Worm (Caenorhabditis elegans): ENCODE results near the gene trpp-6.

trpp-6 gene

ce11 chrV:9962916-9963315 is 28.8 kb upstream of the trpp-6 start:
- TF ChIP-seq flt-1 (GFP tag; IDR thresholded peaks at IDR 0.05) (0 out of 2 replicates have a peak, but pooled peaks have one; percentile 9), ref-1 (GFP tag; conservative IDR thresholded peaks at IDR 0.05) (no peak)

- TF ChIP-seq ref-1 (GFP tag; conservative IDR thresholded peaks at IDR 0.05) (no peak), klf-2 (GFP tag; conservative IDR thresholded peaks at IDR 0.05) (no peak), ztf-23 (GFP tag; IDR thresholded peaks at IDR 0.05) (no peak), ztf-29 (GFP tag; IDR thresholded peaks at IDR 0.05) (no peak), T22C8.4 (GFP tag; IDR thresholded peaks at IDR 0.05) (no peak), tab-1 (GFP tag; IDR thresholded peaks at IDR 0.05) (no peak), med-1 (GFP tag; optimal IDR thresholded peaks at IDR 0.05; ENCODE audit: insufficient read depth) (no peak), cog-1 (tag; optimal IDR thresholded peaks at IDR 0.05) (no peak), flt-1 (GFP tag; IDR thresholded peaks at IDR 0.05) (no peak)
These were observed 27.4 kb upstream of the trpp-6 start for ce11 chrV:9964152-9964785.

ce11 chrV:9965891-9966290 is 25.8 kb upstream of the trpp-6 start:
- TF ChIP-seq ref-1 (GFP tag; conservative IDR thresholded peaks at IDR 0.05): no peak

ce11 chrV:9970119-9970518 is 21.6 kb upstream of the trpp-6 start:
- peak; percentile 85 for TF ChIP-seq cog-1 (tag; optimal IDR thresholded peaks at IDR 0.05)
- TF ChIP-seq tab-1 (GFP tag; IDR thresholded peaks at IDR 0.05): peak; percentile 96
- peak; percentile 95 for TF ChIP-seq klf-2 (GFP tag; conservative IDR thresholded peaks at IDR 0.05)
- peak; percentile 88 for TF ChIP-seq ztf-29 (GFP tag; IDR thresholded peaks at IDR 0.05)
- TF ChIP-seq ref-1 (GFP tag; conservative IDR thresholded peaks at IDR 0.05): peak; percentile 87
- peak; percentile 97 for TF ChIP-seq flt-1 (GFP tag; IDR thresholded peaks at IDR 0.05)
- peak; percentile 97 for TF ChIP-seq ztf-23 (GFP tag; IDR thresholded peaks at IDR 0.05)
- peak; percentile 92 for TF ChIP-seq T22C8.4 (GFP tag; IDR thresholded peaks at IDR 0.05)
- TF ChIP-seq med-1 (GFP tag; optimal IDR thresholded peaks at IDR 0.05; ENCODE audit: insufficient read depth): peak; percentile 70

- TF ChIP-seq klf-2 (GFP tag; conservative IDR thresholded peaks at IDR 0.05) (no peak), flt-1 (GFP tag; IDR thresholded peaks at IDR 0.05) (no peak)
These were observed 17.4 kb upstream of the trpp-6 start for ce11 chrV:9974264-9974663.

ce11 chrV:9976138-9976537 is 15.6 kb upstream of the trpp-6 start, which contains the start of gene unc-41:
TSS of gene unc-41 (minus strand) at chrV:9976238.
- TF ChIP-seq klf-2 (GFP tag; conservative IDR thresholded peaks at IDR 0.05): no peak
- no peak for TF ChIP-seq T22C8.4 (GFP tag; IDR thresholded peaks at IDR 0.05)
- no peak for TF ChIP-seq ztf-29 (GFP tag; IDR thresholded peaks at IDR 0.05)
- TF ChIP-seq ztf-23 (GFP tag; IDR thresholded peaks at IDR 0.05): no peak
- TF ChIP-seq med-1 (GFP tag; optimal IDR thresholded peaks at IDR 0.05; ENCODE audit: insufficient read depth): no peak
- TF ChIP-seq cog-1 (tag; optimal IDR thresholded peaks at IDR 0.05): no peak
- TF ChIP-seq tab-1 (GFP tag; IDR thresholded peaks at IDR 0.05): no peak
- TF ChIP-seq ref-1 (GFP tag; conservative IDR thresholded peaks at IDR 0.05): no peak
- no peak for TF ChIP-seq flt-1 (GFP tag; IDR thresholded peaks at IDR 0.05)

- TF ChIP-seq klf-2 (GFP tag; conservative IDR thresholded peaks at IDR 0.05): no peak
- TF ChIP-seq ztf-23 (GFP tag; IDR thresholded peaks at IDR 0.05): no peak
- no peak for TF ChIP-seq flt-1 (GFP tag; IDR thresholded peaks at IDR 0.05)
- TF ChIP-seq ref-1 (GFP tag; conservative IDR thresholded peaks at IDR 0.05): no peak
- TF ChIP-seq tab-1 (GFP tag; IDR thresholded peaks at IDR 0.05): no peak
- no peak for TF ChIP-seq med-1 (GFP tag; optimal IDR thresholded peaks at IDR 0.05; ENCODE audit: insufficient read depth)
- TF ChIP-seq cog-1 (tag; optimal IDR thresholded peaks at IDR 0.05): no peak
- no peak for TF ChIP-seq T22C8.4 (GFP tag; IDR thresholded peaks at IDR 0.05)
- TF ChIP-seq ztf-29 (GFP tag; IDR thresholded peaks at IDR 0.05): no peak
These were observed 14.5 kb upstream of the trpp-6 start for ce11 chrV:9977211-9977610.

ce11 chrV:9978425-9978824 is 13.3 kb upstream of the trpp-6 start:
- TF ChIP-seq ref-1 (GFP tag; conservative IDR thresholded peaks at IDR 0.05): no peak
- TF ChIP-seq klf-2 (GFP tag; conservative IDR thresholded peaks at IDR 0.05): no peak
- TF ChIP-seq tab-1 (GFP tag; IDR thresholded peaks at IDR 0.05): no peak
- no peak for TF ChIP-seq cog-1 (tag; optimal IDR thresholded peaks at IDR 0.05)
- TF ChIP-seq ztf-23 (GFP tag; IDR thresholded peaks at IDR 0.05): no peak
- TF ChIP-seq flt-1 (GFP tag; IDR thresholded peaks at IDR 0.05): no peak
- no peak for TF ChIP-seq T22C8.4 (GFP tag; IDR thresholded peaks at IDR 0.05)
- no peak for TF ChIP-seq med-1 (GFP tag; optimal IDR thresholded peaks at IDR 0.05; ENCODE audit: insufficient read depth)
- TF ChIP-seq ztf-29 (GFP tag; IDR thresholded peaks at IDR 0.05): no peak

- TF ChIP-seq ref-1 (GFP tag; conservative IDR thresholded peaks at IDR 0.05): peak; percentile 55; the same call in 1 of the 2 replicates
- peak; percentile 76 for TF ChIP-seq flt-1 (GFP tag; IDR thresholded peaks at IDR 0.05)
- TF ChIP-seq ztf-23 (GFP tag; IDR thresholded peaks at IDR 0.05): peak; percentile 68; the same call in 1 of the 2 replicates
- TF ChIP-seq klf-2 (GFP tag; conservative IDR thresholded peaks at IDR 0.05): 0 out of 2 replicates have a peak, but pooled peaks have one; percentile 23
These were observed 10.8 kb upstream of the trpp-6 start, which contains the start of the genes ruvb-1 and tofu-1 for ce11 chrV:9980731-9981483. TSS of gene ruvb-1 (minus strand) at chrV:9980802. TSS of gene tofu-1 (plus strand) at chrV:9981147.

ce11 chrV:9982568-9982967 is 9.1 kb upstream of the trpp-6 start, which contains the start of gene C27H6.9:
TSS of gene C27H6.9 (plus strand) at chrV:9982868.
- TF ChIP-seq flt-1 (GFP tag; IDR thresholded peaks at IDR 0.05) (no peak), ztf-23 (GFP tag; IDR thresholded peaks at IDR 0.05) (no peak), tab-1 (GFP tag; IDR thresholded peaks at IDR 0.05) (no peak), klf-2 (GFP tag; conservative IDR thresholded peaks at IDR 0.05) (no peak), T22C8.4 (GFP tag; IDR thresholded peaks at IDR 0.05) (no peak), ztf-29 (GFP tag; IDR thresholded peaks at IDR 0.05) (no peak), ref-1 (GFP tag; conservative IDR thresholded peaks at IDR 0.05) (no peak), med-1 (GFP tag; optimal IDR thresholded peaks at IDR 0.05; ENCODE audit: insufficient read depth) (no peak), cog-1 (tag; optimal IDR thresholded peaks at IDR 0.05) (no peak)

All from whole organism, midembryonic.